Fruit fly (Drosophila melanogaster) whole organism, embryonic: Measurements from ENCODE around the gene CG7071.
A peak's percentile ranks its signal among the peaks of the same experiment; 100 is the strongest.

ENCODE experiments used
- CG1024 ChIP-seq: fragments of 200-800 bp; sonication (Bioruptor generic); IDR thresholded peaks from 2 replicates; pipeline ENCODE4 v1.3.6; 2022; ENCODE audit warnings: missing biosample characterization, missing genetic modification characterization
- CG10274 ChIP-seq: fragments of 200-800 bp; sonication (Bioruptor generic); optimal IDR thresholded peaks from 3 replicates; lab custom pipeline; 2017; ENCODE audit warnings: missing biosample characterization, mild to moderate bottlenecking, missing genetic modification characterization
- CG10543 ChIP-seq: fragments of 200-800 bp; sonication (Bioruptor generic); optimal IDR thresholded peaks from 3 replicates; lab custom pipeline; 2017; ENCODE audit warnings: missing biosample characterization, mild to moderate bottlenecking, missing genetic modification characterization, moderate library complexity
- CG11093 ChIP-seq: fragments of 200-800 bp; sonication (Bioruptor generic); IDR thresholded peaks from 3 replicates; pipeline ENCODE4 v1.3.6; 2022; ENCODE audit warnings: missing biosample characterization, missing genetic modification characterization
- CG11398 ChIP-seq: fragments of 200-800 bp; sonication (Bioruptor generic); optimal IDR thresholded peaks from 2 replicates; lab custom pipeline; 2016; ENCODE audit warnings: missing biosample characterization, missing genetic modification characterization
- CG11696 ChIP-seq: fragments of 200-800 bp; sonication (Bioruptor generic); IDR thresholded peaks from 2 replicates; pipeline ENCODE4 v1.3.6; 2022; ENCODE audit warnings: missing biosample characterization, missing genetic modification characterization
- CG12236 ChIP-seq: fragments of 200-800 bp; sonication (Bioruptor generic); optimal IDR thresholded peaks from 2 replicates; lab custom pipeline; 2016; ENCODE audit warnings: missing biosample characterization, missing genetic modification characterization
- CG13123 ChIP-seq: fragments of 200-800 bp; sonication (Bioruptor generic); optimal IDR thresholded peaks from 2 replicates; lab custom pipeline; 2016; ENCODE audit warnings: missing biosample characterization, missing genetic modification characterization
- CG13296 ChIP-seq: fragments of 200-800 bp; sonication (Bioruptor generic); optimal IDR thresholded peaks from 3 replicates; lab custom pipeline; 2018; ENCODE audit warnings: missing biosample characterization, mild to moderate bottlenecking, missing genetic modification characterization
- CG15696 ChIP-seq: fragments of 200-800 bp; sonication (Bioruptor generic); optimal IDR thresholded peaks from 2 replicates; lab custom pipeline; 2019; ENCODE audit warnings: missing biosample characterization, mild to moderate bottlenecking, missing genetic modification characterization, moderate library complexity
- CG16813 ChIP-seq: fragments of 200-800 bp; sonication (Bioruptor generic); IDR thresholded peaks from 3 replicates; pipeline ENCODE4 v1.3.6; 2022; ENCODE audit warnings: missing biosample characterization, missing genetic modification characterization; ENCODE audit not compliant: partially characterized antibody
- CG16863 ChIP-seq: fragments of 200-800 bp; sonication (Bioruptor generic); optimal IDR thresholded peaks from 3 replicates; lab custom pipeline; 2016; ENCODE audit warnings: missing biosample characterization, missing genetic modification characterization
- CG17568 ChIP-seq: fragments of 200-800 bp; sonication (Bioruptor generic); optimal IDR thresholded peaks from 2 replicates; lab custom pipeline; 2018; ENCODE audit warnings: missing biosample characterization, mild to moderate bottlenecking, missing genetic modification characterization, moderate library complexity
- CG17612 ChIP-seq: fragments of 200-800 bp; sonication (Bioruptor generic); IDR thresholded peaks from 2 replicates; pipeline ENCODE4 v1.3.6; 2022; ENCODE audit warnings: missing biosample characterization, missing genetic modification characterization
- CG1792 ChIP-seq: fragments of 200-800 bp; sonication (Bioruptor generic); optimal IDR thresholded peaks from 2 replicates; lab custom pipeline; 2016; ENCODE audit warnings: missing biosample characterization, missing genetic modification characterization
- CG30431 ChIP-seq: fragments of 200-800 bp; sonication (Bioruptor generic); optimal IDR thresholded peaks from 2 replicates; lab custom pipeline; 2017; ENCODE audit warnings: missing biosample characterization, missing genetic modification characterization
- CG32767 ChIP-seq: fragments of 200-800 bp; sonication (Bioruptor generic); IDR thresholded peaks from 2 replicates; pipeline ENCODE4 v1.3.6; 2022; ENCODE audit warnings: missing biosample characterization, missing genetic modification characterization
- CG4282 ChIP-seq: fragments of 200-800 bp; sonication (Bioruptor generic); optimal IDR thresholded peaks from 2 replicates; lab custom pipeline; 2016; ENCODE audit warnings: missing biosample characterization, missing genetic modification characterization
- CG5245 ChIP-seq: fragments of 200-800 bp; sonication (Bioruptor generic); optimal IDR thresholded peaks from 3 replicates; lab custom pipeline; 2016; ENCODE audit warnings: missing biosample characterization, missing genetic modification characterization
- CG6689 ChIP-seq: fragments of 200-800 bp; sonication (Bioruptor generic); IDR thresholded peaks from 2 replicates; pipeline ENCODE4 v1.3.6; 2022; ENCODE audit warnings: missing biosample characterization, missing genetic modification characterization
- CG6813 ChIP-seq: fragments of 200-800 bp; sonication (Bioruptor generic); optimal IDR thresholded peaks from 2 replicates; lab custom pipeline; 2017; ENCODE audit warnings: missing biosample characterization, missing genetic modification characterization, mild to moderate bottlenecking, moderate library complexity, missing genetic modification reagents
- CG7786 ChIP-seq: fragments of 200-800 bp; sonication (Bioruptor generic); optimal IDR thresholded peaks from 2 replicates; lab custom pipeline; 2016; ENCODE audit warnings: missing biosample characterization, missing genetic modification characterization
- CG9215 ChIP-seq: fragments of 200-800 bp; sonication (Bioruptor generic); IDR thresholded peaks from 2 replicates; pipeline ENCODE4 v1.3.6; 2022; ENCODE audit warnings: missing biosample characterization, missing genetic modification characterization
- CG9797 ChIP-seq: fragments of 200-800 bp; sonication (Bioruptor generic); optimal IDR thresholded peaks from 3 replicates; lab custom pipeline; 2018; ENCODE audit warnings: missing biosample characterization, mild to moderate bottlenecking, missing genetic modification characterization
- Chrac-16 ChIP-seq: fragments of 200-800 bp; sonication (Bioruptor generic); optimal IDR thresholded peaks from 3 replicates; lab custom pipeline; 2016; ENCODE audit warnings: missing biosample characterization, missing genetic modification characterization
- E2f1 ChIP-seq: fragments of 200-800 bp; sonication (Bioruptor generic); IDR thresholded peaks from 2 replicates; pipeline ENCODE4 v1.3.6; 2022; ENCODE audit warnings: missing biosample characterization, missing genetic modification characterization
- Eip74EF ChIP-seq, 2 experiments: fragments of 200-800 bp in 1 of 2; fragments of >200 bp in 1 of 2; sonication (Bioruptor generic) in 1 of 2; optimal IDR thresholded peaks; 2 replicates each; lab custom pipeline; 2017 to 2019; ENCODE audit warnings: missing biosample characterization in 2 of 2, missing genetic modification characterization in 2 of 2, mild to moderate bottlenecking in 1 of 2, moderate library complexity in 1 of 2
- Elba2 ChIP-seq: fragments of 200-800 bp; sonication (Bioruptor generic); optimal IDR thresholded peaks from 3 replicates; lab custom pipeline; 2016; ENCODE audit warnings: missing biosample characterization, missing genetic modification characterization
- HLH4C ChIP-seq: fragments of 200-800 bp; sonication (Bioruptor generic); IDR thresholded peaks from 3 replicates; pipeline ENCODE4 v1.3.6; 2022; ENCODE audit warnings: missing biosample characterization, missing genetic modification characterization; ENCODE audit not compliant: partially characterized antibody
- NfI ChIP-seq: fragments of 200-800 bp; sonication (Bioruptor generic); optimal IDR thresholded peaks from 3 replicates; lab custom pipeline; 2018; ENCODE audit warnings: missing biosample characterization, mild to moderate bottlenecking, missing genetic modification characterization, moderate library complexity
- Opbp ChIP-seq: fragments of 200-800 bp; sonication (Bioruptor generic); IDR thresholded peaks from 3 replicates; pipeline ENCODE4 v1.3.6; 2022; ENCODE audit warnings: missing biosample characterization, missing genetic modification characterization; ENCODE audit not compliant: partially characterized antibody
- Side ChIP-seq: fragments of 200-800 bp; sonication (Bioruptor generic); optimal IDR thresholded peaks from 2 replicates; lab custom pipeline; 2016; ENCODE audit warnings: missing biosample characterization, missing genetic modification characterization
- Sin3A ChIP-seq: fragments of >200 bp; optimal IDR thresholded peaks from 2 replicates; lab custom pipeline; 2018
- Xbp1 ChIP-seq: fragments of 200-800 bp; sonication (Bioruptor generic); optimal IDR thresholded peaks from 3 replicates; lab custom pipeline; 2016; ENCODE audit warnings: missing biosample characterization, mild to moderate bottlenecking, missing genetic modification characterization
- da ChIP-seq: fragments of 200-800 bp; sonication (Bioruptor generic); optimal IDR thresholded peaks from 2 replicates; lab custom pipeline; 2016; ENCODE audit warnings: missing biosample characterization, missing genetic modification characterization
- fd64A ChIP-seq: fragments of 200-800 bp; sonication (Bioruptor generic); optimal IDR thresholded peaks from 3 replicates; lab custom pipeline; 2018; ENCODE audit warnings: missing biosample characterization, mild to moderate bottlenecking, missing genetic modification characterization
- gce ChIP-seq: fragments of 200-800 bp; sonication (Bioruptor generic); IDR thresholded peaks from 3 replicates; pipeline ENCODE4 v1.3.6; 2022; ENCODE audit warnings: missing biosample characterization, missing genetic modification characterization
- grau ChIP-seq: fragments of 200-800 bp; optimal IDR thresholded peaks from 3 replicates; lab custom pipeline; 2019; ENCODE audit warnings: missing biosample characterization, mild to moderate bottlenecking, missing genetic modification characterization, moderate library complexity
- jigr1 ChIP-seq: fragments of 200-800 bp; sonication (Bioruptor generic); IDR thresholded peaks from 3 replicates; pipeline ENCODE4 v1.3.6; 2022; ENCODE audit warnings: missing biosample characterization, missing genetic modification characterization
- lola ChIP-seq, 3 experiments: fragments of >200 bp in 2 of 3; fragments of 200-800 bp in 1 of 3; sonication (Bioruptor generic) in 1 of 3; optimal IDR thresholded peaks; 2 replicates each; lab custom pipeline; 2017 to 2019; ENCODE audit warnings: missing biosample characterization in 3 of 3, missing genetic modification characterization in 3 of 3, mild to moderate bottlenecking in 1 of 3, moderate library complexity in 1 of 3
- mam ChIP-seq: fragments of 200-800 bp; sonication (Bioruptor generic); optimal IDR thresholded peaks from 3 replicates; lab custom pipeline; 2016; ENCODE audit warnings: missing biosample characterization, missing genetic modification characterization
- mld ChIP-seq: fragments of 200-800 bp; sonication (Bioruptor generic); IDR thresholded peaks from 3 replicates; pipeline ENCODE4 v1.3.6; 2022; ENCODE audit warnings: missing biosample characterization, missing genetic modification characterization; ENCODE audit not compliant: partially characterized antibody
- nerfin-1 ChIP-seq: fragments of 200-800 bp; sonication (Bioruptor generic); optimal IDR thresholded peaks from 3 replicates; lab custom pipeline; 2019; ENCODE audit warnings: missing biosample characterization, mild to moderate bottlenecking, missing genetic modification characterization, moderate library complexity
- nom ChIP-seq: fragments of 200-800 bp; sonication (Bioruptor generic); optimal IDR thresholded peaks from 2 replicates; lab custom pipeline; 2017; ENCODE audit warnings: missing biosample characterization, missing genetic modification characterization, mild to moderate bottlenecking, moderate library complexity, missing genetic modification reagents
- onecut ChIP-seq: fragments of 200-800 bp; sonication (Bioruptor generic); IDR thresholded peaks from 2 replicates; pipeline ENCODE4 v1.3.6; 2022; ENCODE audit warnings: missing biosample characterization, missing genetic modification characterization
- sisA ChIP-seq: fragments of 200-800 bp; sonication (Bioruptor generic); IDR thresholded peaks from 2 replicates; pipeline ENCODE4 v1.3.6; 2022; ENCODE audit warnings: missing biosample characterization, missing genetic modification characterization
- sob ChIP-seq: fragments of 200-800 bp; sonication (Bioruptor generic); IDR thresholded peaks from 2 replicates; pipeline ENCODE4 v1.3.6; 2022; ENCODE audit warnings: missing biosample characterization, missing genetic modification characterization
- z ChIP-seq: fragments of 200-800 bp; sonication (Bioruptor generic); IDR thresholded peaks from 3 replicates; pipeline ENCODE4 v1.3.6; 2022; ENCODE audit warnings: missing biosample characterization, missing genetic modification characterization

Gene CG7071

DNA sequence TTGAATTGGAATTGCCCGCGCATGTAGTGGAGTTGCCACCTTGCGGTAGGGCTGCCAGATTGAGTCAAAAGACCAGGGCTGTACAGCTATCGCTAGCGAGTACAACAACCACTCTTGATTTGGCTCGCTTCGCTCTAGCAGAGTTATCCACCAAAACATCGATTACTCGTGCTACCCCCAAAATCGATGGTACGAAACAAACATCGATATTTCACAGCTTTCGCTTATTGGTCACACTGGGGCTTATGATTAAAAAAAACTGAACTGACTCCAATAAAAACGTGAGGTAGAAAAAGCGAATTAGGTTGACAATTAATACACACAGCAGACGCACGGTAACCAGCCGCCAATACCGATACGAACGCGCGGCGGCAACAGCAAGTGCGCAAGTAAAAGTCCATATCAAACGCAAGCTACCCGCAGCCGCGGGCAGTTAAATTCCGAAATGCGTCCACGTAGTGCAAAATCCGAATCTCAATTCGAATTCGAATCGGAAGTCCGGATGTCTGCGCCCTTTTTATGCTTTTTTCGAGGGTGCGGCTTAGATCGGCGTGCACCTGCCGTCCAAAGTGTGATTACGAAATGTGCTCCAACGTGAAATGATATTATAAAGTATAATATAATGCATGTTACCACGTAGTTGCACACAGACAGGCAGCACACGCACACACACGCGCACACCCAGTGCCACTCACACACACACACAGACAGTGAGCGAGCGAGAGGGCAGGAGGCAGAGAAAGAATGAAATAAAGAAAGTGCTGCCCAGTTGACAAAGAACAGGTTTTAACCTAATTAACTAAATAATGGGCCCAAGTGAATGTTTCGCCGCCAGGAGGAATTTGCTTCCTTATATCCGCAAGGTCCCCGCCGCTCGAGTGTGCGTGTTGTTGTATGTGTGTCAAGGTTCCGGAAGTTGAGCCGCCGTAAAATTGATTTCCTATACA, 5.7 kb upstream of the CG7071 start, which contains the start of gene Sar1 (continued):
- no peak for TF ChIP-seq CG1024 (GFP tag; lab: Robert Waterston, UW)
- peak; percentile 72; the same call in 2 of the 3 replicates for TF ChIP-seq mld
- no peak for TF ChIP-seq CG6689 (GFP tag; lab: Robert Waterston, UW)
- no peak for TF ChIP-seq CG15696 (tag; lab: Kevin White, UChicago)
- TF ChIP-seq CG30431, result no peak
- TF ChIP-seq grau, result peak; percentile 41
- TF ChIP-seq mam, result peak; percentile 46
- no peak for TF ChIP-seq Side (GFP tag; lab: Kevin White, UChicago)
- peak; percentile 48 for TF ChIP-seq CG10543
- TF ChIP-seq sob (GFP tag; lab: Robert Waterston, UW), result peak; percentile 57; the same call in 1 of the 2 replicates
- peak; percentile 37 for TF ChIP-seq nom (GFP tag; lab: Kevin White, UChicago)
- no peak for TF ChIP-seq CG11398
- peak; percentile 93 for TF ChIP-seq CG16813 (GFP tag; lab: Robert Waterston, UW)
- TF ChIP-seq CG7786 (GFP tag; lab: Kevin White, UChicago), result peak; percentile 52
- no peak for TF ChIP-seq CG32767 (GFP tag; lab: Robert Waterston, UW)
- peak; percentile 53 for TF ChIP-seq sisA (GFP tag; lab: Robert Waterston, UW)
- peak; percentile 98 for TF ChIP-seq CG9797 (GFP tag; lab: Kevin White, UChicago)
- TF ChIP-seq CG13296 (GFP tag; lab: Kevin White, UChicago), result no peak
- peak in 1 of 2 experiments; percentile 83 for TF ChIP-seq Eip74EF (GFP tag; optimal IDR thresholded peaks at IDR 0.05; lab: Kevin White, UChicago)
- no peak for TF ChIP-seq CG6813 (GFP tag; lab: Kevin White, UChicago)
- TF ChIP-seq CG1792, result peak; percentile 35
- no peak for TF ChIP-seq CG12236 (GFP tag; lab: Kevin White, UChicago)
- peak; percentile 82 for TF ChIP-seq HLH4C (GFP tag; lab: Robert Waterston, UW)
- TF ChIP-seq NfI (GFP tag; lab: Kevin White, UChicago), result no peak
- TF ChIP-seq Chrac-16 (GFP tag; lab: Kevin White, UChicago), result no peak
- TF ChIP-seq da (GFP tag; lab: Kevin White, UChicago), result no peak
- no peak; the same call in 2 of the 3 replicates for TF ChIP-seq CG11093 (GFP tag; lab: Robert Waterston, UW)
- no peak for TF ChIP-seq CG11696 (GFP tag; lab: Robert Waterston, UW)
- no peak for TF ChIP-seq CG10274 (GFP tag; lab: Kevin White, UChicago)
- no peak for TF ChIP-seq CG9215
- TF ChIP-seq Elba2 (GFP tag; lab: Kevin White, UChicago), result peak; percentile 76
- peak; percentile 46 for TF ChIP-seq Xbp1 (GFP tag; lab: Kevin White, UChicago)
- TF ChIP-seq CG13123 (GFP tag; lab: Kevin White, UChicago), result no peak
- peak; percentile 23; the same call in 1 of the 3 replicates for TF ChIP-seq gce
- TF ChIP-seq CG4282 (GFP tag; lab: Kevin White, UChicago), result peak; percentile 19
- no peak for TF ChIP-seq lola (GFP tag; optimal IDR thresholded peaks at IDR 0.05; lab: Kevin White, UChicago)
- TF ChIP-seq fd64A (GFP tag; lab: Kevin White, UChicago), result no peak
- no peak; the same call in 2 of the 3 replicates for TF ChIP-seq z (GFP tag; lab: Robert Waterston, UW)
- TF ChIP-seq CG17612 (GFP tag; lab: Robert Waterston, UW), result no peak
- TF ChIP-seq Opbp (GFP tag; lab: Robert Waterston, UW), result peak; percentile 97
- no peak for TF ChIP-seq E2f1
- TF ChIP-seq CG17568 (GFP tag; lab: Kevin White, UChicago), result peak; percentile 5
- TF ChIP-seq CG5245, result no peak
- TF ChIP-seq Sin3A (lab: Kevin White, UChicago), result peak; percentile 81
- peak; percentile 46; the same call in 1 of the 2 replicates for TF ChIP-seq onecut (GFP tag; lab: Robert Waterston, UW)
- TF ChIP-seq CG16863 (GFP tag; lab: Kevin White, UChicago), result no peak
- peak; percentile 31 for TF ChIP-seq nerfin-1 (tag; lab: Kevin White, UChicago)
- no peak for TF ChIP-seq jigr1 (GFP tag; lab: Robert Waterston, UW)
